Worm (Caenorhabditis elegans): ENCODE data around the gene cutl-17.
A peak's percentile ranks its signal among the peaks of the same experiment; 100 is the strongest.

The cutl-17 gene

DNA sequence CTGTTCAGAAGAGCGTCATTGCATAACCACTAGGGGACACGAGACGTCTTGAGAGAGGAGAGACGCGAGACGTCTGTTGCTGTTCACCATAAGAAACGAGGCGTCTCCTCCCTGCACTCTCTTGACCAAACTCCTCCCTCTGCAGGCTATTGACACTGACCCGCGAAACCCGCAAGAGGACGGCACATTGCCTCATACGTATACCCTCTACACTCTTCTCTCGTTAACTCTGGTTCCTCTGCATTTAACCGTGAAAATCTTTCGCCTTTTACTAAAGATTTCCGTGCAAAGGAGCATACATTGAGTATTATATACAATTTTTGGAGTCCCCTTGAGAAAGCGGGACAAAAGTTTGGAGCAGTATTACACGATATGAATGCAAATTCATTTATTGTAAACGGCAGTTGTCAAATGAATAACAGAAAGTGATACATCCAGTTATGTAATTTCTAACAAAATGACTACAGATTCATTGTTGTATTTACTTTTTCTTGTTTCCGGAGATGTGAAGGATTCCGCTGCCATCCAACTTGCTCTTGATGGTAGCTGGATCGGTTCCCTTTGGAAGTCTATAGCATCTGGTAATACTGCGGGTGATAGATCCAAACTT is 12.8 kb downstream of the cutl-17 start:
- TF ChIP-seq him-1 (tag; optimal IDR thresholded peaks at IDR 0.05) = peak; percentile 81
- peak; percentile 4 for TF ChIP-seq unc-62 (GFP tag; optimal IDR thresholded peaks at IDR 0.05)
- TF ChIP-seq tlf-1 (GFP tag; optimal IDR thresholded peaks at IDR 0.05) = peak; percentile 81
- peak; percentile 18 for TF ChIP-seq F52B5.7 (tag; optimal IDR thresholded peaks at IDR 0.05)
- no peak for TF ChIP-seq lag-1 (GFP tag; IDR thresholded peaks at IDR 0.05)
- TF ChIP-seq nfya-2 (GFP tag; IDR thresholded peaks at IDR 0.05) = 0 out of 2 replicates have a peak, but pooled peaks have one; percentile 66
- TF ChIP-seq aptf-2 (GFP tag; conservative IDR thresholded peaks at IDR 0.05) = peak; percentile 33; the same call in 1 of the 2 replicates
- no peak for TF ChIP-seq ztf-22 (GFP tag; optimal IDR thresholded peaks at IDR 0.05)
- peak; percentile 83 for TF ChIP-seq K12H6.12 (tag; optimal IDR thresholded peaks at IDR 0.05)
- TF ChIP-seq tbx-9 (tag; optimal IDR thresholded peaks at IDR 0.05; ENCODE audit: borderline replicate concordance) = no peak
- TF ChIP-seq ztf-25 (GFP tag; IDR thresholded peaks at IDR 0.05) = 0 out of 2 replicates have a peak, but pooled peaks have one; percentile 10
- TF ChIP-seq ccch-3 (GFP tag; optimal IDR thresholded peaks at IDR 0.05) = no peak
- peak; percentile 98 for TF ChIP-seq ama-1 (optimal IDR thresholded peaks at IDR 0.05)
- TF ChIP-seq ama-1 (GFP tag; optimal IDR thresholded peaks at IDR 0.05) = no peak
- no peak for TF ChIP-seq mes-4 (tag; optimal IDR thresholded peaks at IDR 0.05)
- peak; percentile 79 for TF ChIP-seq madf-6 (GFP tag; IDR thresholded peaks at IDR 0.05)
- TF ChIP-seq Y67H2A.10 (GFP tag; conservative IDR thresholded peaks at IDR 0.05) = peak; percentile 77; the same call in 1 of the 2 replicates
- TF ChIP-seq rpc-1 (optimal IDR thresholded peaks at IDR 0.05) = no peak
- peak; percentile 22 for TF ChIP-seq rpc-1 (tag; optimal IDR thresholded peaks at IDR 0.05)
- peak; percentile 96 for TF ChIP-seq dox-1 (GFP tag; IDR thresholded peaks at IDR 0.05)
- TF ChIP-seq hsf-1 (GFP tag; IDR thresholded peaks at IDR 0.05) = peak; percentile 57; the same call in 1 of the 2 replicates
- TF ChIP-seq somi-1 (GFP tag; optimal IDR thresholded peaks at IDR 0.05) = peak; percentile 61
- peak; percentile 86 for TF ChIP-seq atf-7 (tag; optimal IDR thresholded peaks at IDR 0.05)
- TF ChIP-seq T07F8.4 (tag; optimal IDR thresholded peaks at IDR 0.05) = peak; percentile 29
- TF ChIP-seq T26A5.8 (tag; optimal IDR thresholded peaks at IDR 0.05) = no peak
- TF ChIP-seq ztf-6 (GFP tag; IDR thresholded peaks at IDR 0.05) = 0 out of 2 replicates have a peak, but pooled peaks have one; percentile 20
- no peak for TF ChIP-seq ets-4 (GFP tag; optimal IDR thresholded peaks at IDR 0.05)
- TF ChIP-seq C17E4.6 (GFP tag; IDR thresholded peaks at IDR 0.05) = peak; percentile 65
- TF ChIP-seq zim-3 (tag; optimal IDR thresholded peaks at IDR 0.05) = no peak
- peak; percentile 3 for TF ChIP-seq dpl-1 (GFP tag; optimal IDR thresholded peaks at IDR 0.05)
- peak in 1 of 3 experiments; percentile 81 for TF ChIP-seq lin-35 (GFP tag; optimal IDR thresholded peaks at IDR 0.05)
- peak in 1 of 2 experiments; percentile 66 for TF ChIP-seq let-607 (tag; optimal IDR thresholded peaks at IDR 0.05)
- TF ChIP-seq ceh-27 (GFP tag; optimal IDR thresholded peaks at IDR 0.05) = peak; percentile 94
- TF ChIP-seq nhr-27 (tag; optimal IDR thresholded peaks at IDR 0.05) = no peak
- no peak for TF ChIP-seq nfya-1 (tag; optimal IDR thresholded peaks at IDR 0.05; ENCODE audit: borderline replicate concordance, insufficient read depth)
- TF ChIP-seq B0261.1 (tag; optimal IDR thresholded peaks at IDR 0.05) = peak; percentile 39
- TF ChIP-seq nhr-90 (tag; optimal IDR thresholded peaks at IDR 0.05) = peak; percentile 42
- peak; percentile 81 for TF ChIP-seq ZK185.1 (tag; optimal IDR thresholded peaks at IDR 0.05; ENCODE audit: poor library complexity, severe bottlenecking)
- no peak for TF ChIP-seq F55B11.4 (tag; optimal IDR thresholded peaks at IDR 0.05; ENCODE audit: borderline replicate concordance, insufficient read depth)
- peak; percentile 81 for TF ChIP-seq egl-44 (GFP tag; IDR thresholded peaks at IDR 0.05)
- TF ChIP-seq mel-28 (tag; optimal IDR thresholded peaks at IDR 0.05; ENCODE audit: borderline replicate concordance) = peak; percentile 78
- TF ChIP-seq ceh-40 (GFP tag; IDR thresholded peaks at IDR 0.05) = 0 out of 2 replicates have a peak, but pooled peaks have one; percentile 6
- TF ChIP-seq mxl-1 (tag; optimal IDR thresholded peaks at IDR 0.05) = no peak
- TF ChIP-seq Y53G8AR.9 (GFP tag; conservative IDR thresholded peaks at IDR 0.05) = peak; percentile 79
- peak; percentile 95 for TF ChIP-seq pbrm-1 (GFP tag; IDR thresholded peaks at IDR 0.05)
- peak; percentile 56; the same call in 1 of the 2 replicates for TF ChIP-seq B0019.2 (GFP tag; conservative IDR thresholded peaks at IDR 0.05)
- peak; percentile 63 for TF ChIP-seq ztf-26 (tag; optimal IDR thresholded peaks at IDR 0.05)
- peak; percentile 13 for TF ChIP-seq F57A8.1 (GFP tag; optimal IDR thresholded peaks at IDR 0.05)
